Worm (Caenorhabditis elegans) whole organism, L4 larva: Measurements from ENCODE around the gene madd-3.

Source experiments
- F37D6.2 ChIP-seq: sonication (generic microtip); optimal IDR thresholded peaks from 2 replicates; lab custom pipeline; 2016; ENCODE audit warnings: mild to moderate bottlenecking, missing genetic modification characterization, missing compliant biosample characterization
- F49E8.2 ChIP-seq: sonication (generic microtip); optimal IDR thresholded peaks from 2 replicates; lab custom pipeline; 2016; ENCODE audit warnings: missing compliant biosample characterization, mild to moderate bottlenecking, missing genetic modification characterization, borderline replicate concordance
- aha-1 ChIP-seq: fragments of 150-350 bp; peaks from one replicate; lab custom pipeline; 2014; ENCODE audit warnings: missing biosample characterization, missing genetic modification characterization
- arid-1 ChIP-seq: fragments of 200-800 bp; sonication (Bioruptor generic); conservative IDR thresholded peaks from 2 replicates; pipeline ENCODE4 v1.3.6; 2022; ENCODE audit warnings: missing genetic modification reagents, missing genetic modification characterization, missing compliant biosample characterization
- ceh-20 ChIP-seq: fragments of 200-800 bp; sonication (Bioruptor generic); IDR thresholded peaks from 2 replicates; pipeline ENCODE4 v1.3.6; 2022; ENCODE audit warnings: missing genetic modification reagents, missing genetic modification characterization, missing compliant biosample characterization
- ceh-28 ChIP-seq: fragments of 150-350 bp; optimal IDR thresholded peaks from 2 replicates; lab custom pipeline; 2014; ENCODE audit warnings: missing biosample characterization, missing genetic modification reagents, missing genetic modification characterization
- ceh-62 ChIP-seq: sonication (generic microtip); optimal IDR thresholded peaks from 2 replicates; lab custom pipeline; 2017; ENCODE audit warnings: missing biosample characterization, missing genetic modification characterization
- ces-1 ChIP-seq: fragments of 150-350 bp; sonication (generic microtip); optimal IDR thresholded peaks from 4 replicates; lab custom pipeline; 2014; ENCODE audit warnings: missing biosample characterization, missing genetic modification reagents, missing genetic modification characterization
- daf-12 ChIP-seq: fragments of 150-350 bp; optimal IDR thresholded peaks from 2 replicates; lab custom pipeline; 2014; ENCODE audit warnings: missing biosample characterization, missing genetic modification reagents, missing genetic modification characterization
- daf-16 ChIP-seq, 3 experiments: sonication (generic microtip); optimal IDR thresholded peaks; 2 replicates each; lab custom pipeline; 2016 to 2017; ENCODE audit warnings: missing genetic modification characterization in 3 of 3, missing genetic modification reagents in 3 of 3, mild to moderate bottlenecking in 2 of 3, missing compliant biosample characterization in 2 of 3, missing biosample characterization in 1 of 3, moderate library complexity in 1 of 3
- daf-19 ChIP-seq: fragments of 200-800 bp; sonication (Bioruptor generic); conservative IDR thresholded peaks from 2 replicates; pipeline ENCODE4 v1.3.6; 2022; ENCODE audit warnings: missing genetic modification characterization, missing compliant biosample characterization
- duxl-1 ChIP-seq: sonication (generic microtip); optimal IDR thresholded peaks from 2 replicates; lab custom pipeline; 2016; ENCODE audit warnings: mild to moderate bottlenecking, missing genetic modification characterization, moderate library complexity, missing compliant biosample characterization; ENCODE audit not compliant: poor library complexity
- egl-27 ChIP-seq: sonication (generic microtip); optimal IDR thresholded peaks from 3 replicates; lab custom pipeline; 2017; ENCODE audit warnings: missing biosample characterization, missing genetic modification reagents, missing genetic modification characterization
- egl-43 ChIP-seq: fragments of 200-800 bp; sonication (Bioruptor generic); IDR thresholded peaks from 2 replicates; pipeline ENCODE4 v1.3.6; 2022; ENCODE audit warnings: missing genetic modification reagents, missing genetic modification characterization, missing compliant biosample characterization
- hlh-11 ChIP-seq: fragments of 200-800 bp; sonication (Bioruptor generic); optimal IDR thresholded peaks from 2 replicates; lab custom pipeline; 2018; ENCODE audit warnings: mild to moderate bottlenecking, missing genetic modification characterization, missing compliant biosample characterization
- hmg-1.1 ChIP-seq: fragments of 200-800 bp; sonication (Bioruptor generic); IDR thresholded peaks from 2 replicates; pipeline ENCODE4 v1.3.6; 2022; ENCODE audit warnings: missing genetic modification reagents, missing genetic modification characterization, missing compliant biosample characterization
- jun-1 ChIP-seq: fragments of 150-350 bp; optimal IDR thresholded peaks from 2 replicates; lab custom pipeline; 2014; ENCODE audit warnings: missing biosample characterization, missing genetic modification reagents, missing genetic modification characterization
- lin-1 ChIP-seq: fragments of 200-800 bp; sonication (Bioruptor generic); IDR thresholded peaks from 2 replicates; pipeline ENCODE4 v1.3.6; 2022; ENCODE audit warnings: missing genetic modification reagents, missing genetic modification characterization, missing compliant biosample characterization
- lin-15B ChIP-seq: fragments of 150-350 bp; sonication (generic microtip); optimal IDR thresholded peaks from 3 replicates; lab custom pipeline; 2014; ENCODE audit warnings: missing biosample characterization, missing genetic modification characterization
- lin-29 ChIP-seq: fragments of 200-800 bp; sonication (Bioruptor generic); IDR thresholded peaks from 2 replicates; pipeline ENCODE4 v1.3.6; 2022; ENCODE audit warnings: missing genetic modification reagents, missing genetic modification characterization, missing compliant biosample characterization
- lir-3 ChIP-seq: sonication (generic microtip); optimal IDR thresholded peaks from 2 replicates; lab custom pipeline; 2016; ENCODE audit warnings: mild to moderate bottlenecking, missing genetic modification characterization, missing compliant biosample characterization
- lsy-2 ChIP-seq, 2 experiments: fragments of 150-350 bp in 1 of 2; sonication (generic microtip) in 1 of 2; optimal IDR thresholded peaks; 2 replicates each; lab custom pipeline; 2014 to 2017; ENCODE audit warnings: missing biosample characterization in 2 of 2, missing genetic modification characterization in 2 of 2
- madf-5 ChIP-seq, 2 experiments: fragments of 200-800 bp; sonication (Bioruptor generic); IDR thresholded peaks; 2 replicates each; pipeline ENCODE4 v1.3.6; 2022; ENCODE audit warnings: missing compliant biosample characterization in 2 of 2, missing genetic modification characterization in 2 of 2
- madf-9 ChIP-seq: fragments of 200-800 bp; sonication (Bioruptor generic); conservative IDR thresholded peaks from 2 replicates; pipeline ENCODE4 v1.3.6; 2022; ENCODE audit warnings: missing genetic modification reagents, missing genetic modification characterization, missing compliant biosample characterization
- mep-1 ChIP-seq: fragments of 150-350 bp; sonication (generic microtip); optimal IDR thresholded peaks from 3 replicates; lab custom pipeline; 2014; ENCODE audit warnings: missing biosample characterization, missing genetic modification characterization
- mxl-2 ChIP-seq: fragments of 200-800 bp; sonication (Bioruptor generic); conservative IDR thresholded peaks from 2 replicates; pipeline ENCODE4 v1.3.6; 2022; ENCODE audit warnings: missing genetic modification reagents, missing genetic modification characterization, missing compliant biosample characterization
- mxl-3 ChIP-seq: fragments of 200-800 bp; sonication (Bioruptor generic); optimal IDR thresholded peaks from 2 replicates; lab custom pipeline; 2018; ENCODE audit warnings: mild to moderate bottlenecking, missing genetic modification characterization, missing compliant biosample characterization
- nhr-102 ChIP-seq: sonication (generic microtip); optimal IDR thresholded peaks from 2 replicates; lab custom pipeline; 2016; ENCODE audit warnings: mild to moderate bottlenecking, missing genetic modification characterization, moderate library complexity, missing compliant biosample characterization
- nhr-11 ChIP-seq: fragments of 150-350 bp; optimal IDR thresholded peaks from 2 replicates; lab custom pipeline; 2014; ENCODE audit warnings: missing biosample characterization, missing genetic modification characterization
- nhr-237 ChIP-seq: sonication (generic microtip); optimal IDR thresholded peaks from 2 replicates; lab custom pipeline; 2017; ENCODE audit warnings: missing biosample characterization, missing genetic modification characterization
- nhr-25 ChIP-seq: sonication (generic microtip); optimal IDR thresholded peaks from 2 replicates; lab custom pipeline; 2017; ENCODE audit warnings: missing genetic modification characterization, mild to moderate bottlenecking, missing compliant biosample characterization, antibody characterized with exemption, moderate library complexity, borderline replicate concordance; ENCODE audit not compliant: insufficient read depth
- nhr-28 ChIP-seq: fragments of 150-350 bp; optimal IDR thresholded peaks from 2 replicates; lab custom pipeline; 2014; ENCODE audit warnings: missing biosample characterization, missing genetic modification characterization
- nhr-77 ChIP-seq: fragments of 150-350 bp; optimal IDR thresholded peaks from 2 replicates; lab custom pipeline; 2014; ENCODE audit warnings: missing biosample characterization, missing genetic modification characterization
- rbr-2 ChIP-seq: sonication (generic microtip); optimal IDR thresholded peaks from 2 replicates; lab custom pipeline; 2016; ENCODE audit warnings: missing genotype, missing genetic modification characterization, missing compliant biosample characterization
- set-16 ChIP-seq: fragments of 200-800 bp; sonication (Bioruptor generic); IDR thresholded peaks from 2 replicates; pipeline ENCODE4 v1.3.6; 2022; ENCODE audit warnings: missing genetic modification reagents, missing genetic modification characterization, missing compliant biosample characterization
- spr-1 ChIP-seq: sonication (generic microtip); optimal IDR thresholded peaks from 2 replicates; lab custom pipeline; 2016; ENCODE audit warnings: mild to moderate bottlenecking, missing genetic modification characterization, missing compliant biosample characterization
- tra-1 ChIP-seq: fragments of 200-800 bp; sonication (Bioruptor generic); IDR thresholded peaks from 2 replicates; pipeline ENCODE4 v1.3.6; 2022; ENCODE audit warnings: missing genetic modification reagents, missing genetic modification characterization, missing compliant biosample characterization
- unc-62 ChIP-seq, 3 experiments: fragments of 150-350 bp in 1 of 3; sonication (generic microtip); optimal IDR thresholded peaks in 2 of 3; peaks in 1 of 3; 1 replicate in 1 of 3; 2 replicates in 2 of 3; lab custom pipeline; 2014 to 2017; ENCODE audit warnings: missing biosample characterization in 3 of 3, missing genetic modification characterization in 3 of 3, missing genetic modification reagents in 3 of 3, missing genotype in 1 of 3
- zip-11 ChIP-seq: fragments of 200-800 bp; sonication (Bioruptor generic); IDR thresholded peaks from 2 replicates; pipeline ENCODE4 v1.3.6; 2022; ENCODE audit warnings: missing genetic modification characterization, missing compliant biosample characterization

Gene madd-3

ce11 chrX:14297209-14297608 lies 750 bp upstream of the madd-3 start (continued):
- TF ChIP-seq mxl-2 (GFP tag; lab: Robert Waterston, UW): no peak
- TF ChIP-seq hlh-11: peak; percentile 82
- TF ChIP-seq unc-62 (GFP tag; optimal IDR thresholded peaks at IDR 0.05 in 1 of 2; lab: Kevin White, UChicago): peak in 1 of 2 experiments; percentile 99
- TF ChIP-seq unc-62 (tag; optimal IDR thresholded peaks at IDR 0.05; lab: Kevin White, UChicago): no peak
- TF ChIP-seq nhr-237 (tag; lab: Kevin White, UChicago): no peak
- TF ChIP-seq nhr-102: peak; percentile 39
- TF ChIP-seq F37D6.2 (tag; lab: Kevin White, UChicago): peak; percentile 43
- no peak for TF ChIP-seq egl-27 (tag; lab: Kevin White, UChicago)
- peak; percentile 78 for TF ChIP-seq rbr-2 (tag; lab: Kevin White, UChicago)
- TF ChIP-seq nhr-28: peak; percentile 47
- TF ChIP-seq spr-1 (tag; lab: Kevin White, UChicago): peak; percentile 31
- TF ChIP-seq nhr-11 (tag; lab: Kevin White, UChicago): peak; percentile 59
- peak; percentile 63 to 71 for TF ChIP-seq lsy-2 (tag; optimal IDR thresholded peaks at IDR 0.05; lab: Kevin White, UChicago)
- TF ChIP-seq ceh-62 (tag; lab: Kevin White, UChicago): no peak
- TF ChIP-seq tra-1: 0 out of 2 replicates have a peak, but pooled peaks have one; percentile 21
- 0 out of 4 replicates have a peak, but pooled peaks of 1 of the 2 experiments have one; percentile 48 for TF ChIP-seq madf-5 (GFP tag; IDR thresholded peaks at IDR 0.05; lab: Robert Waterston, UW)
- TF ChIP-seq egl-43: peak; percentile 79
- no peak for TF ChIP-seq lin-29 (GFP tag; lab: Robert Waterston, UW)
- TF ChIP-seq lin-15B (tag; lab: Kevin White, UChicago): no peak
- TF ChIP-seq mxl-3 (GFP tag; lab: Kevin White, UChicago): peak; percentile 39
- TF ChIP-seq set-16 (GFP tag; lab: Robert Waterston, UW): peak; percentile 67
- peak; percentile 83 for TF ChIP-seq ceh-28 (tag; lab: Kevin White, UChicago)
- peak; percentile 69 for TF ChIP-seq duxl-1 (tag; lab: Kevin White, UChicago)
- peak; percentile 14 for TF ChIP-seq nhr-77 (tag; lab: Kevin White, UChicago)
- peak; percentile 76 for TF ChIP-seq nhr-25 (tag; lab: Kevin White, UChicago)
- TF ChIP-seq lin-1 (GFP tag; lab: Robert Waterston, UW): peak; percentile 29; the same call in 1 of the 2 replicates
- no peak for TF ChIP-seq arid-1 (GFP tag; lab: Robert Waterston, UW)
- TF ChIP-seq mep-1 (tag; lab: Kevin White, UChicago): peak; percentile 86
- peak in 1 of 2 experiments; percentile 40 for TF ChIP-seq daf-16 (GFP tag; optimal IDR thresholded peaks at IDR 0.05; lab: Kevin White, UChicago)
- peak; percentile 68 for TF ChIP-seq daf-16 (tag; optimal IDR thresholded peaks at IDR 0.05; lab: Kevin White, UChicago)
- TF ChIP-seq hmg-1.1 (GFP tag; lab: Robert Waterston, UW): peak; percentile 73
- TF ChIP-seq zip-11 (GFP tag; lab: Robert Waterston, UW): no peak
- no peak for TF ChIP-seq jun-1 (tag; lab: Kevin White, UChicago)
- no peak for TF ChIP-seq daf-19
- peak; percentile 79 for TF ChIP-seq ceh-20 (GFP tag; lab: Robert Waterston, UW)

- peak; percentile 47 for TF ChIP-seq aha-1
- TF ChIP-seq ces-1 (GFP tag; lab: Kevin White, UChicago): no peak
- TF ChIP-seq unc-62 (GFP tag; optimal IDR thresholded peaks at IDR 0.05 in 1 of 2; lab: Kevin White, UChicago): no peak
- TF ChIP-seq unc-62 (tag; optimal IDR thresholded peaks at IDR 0.05; lab: Kevin White, UChicago): no peak
- TF ChIP-seq lir-3 (tag; lab: Kevin White, UChicago): no peak
- peak; percentile 29 for TF ChIP-seq hlh-11
- no peak for TF ChIP-seq daf-12 (tag; lab: Kevin White, UChicago)
- peak in 1 of 2 experiments; percentile 72 for TF ChIP-seq daf-16 (GFP tag; optimal IDR thresholded peaks at IDR 0.05; lab: Kevin White, UChicago)
- no peak for TF ChIP-seq daf-16 (tag; optimal IDR thresholded peaks at IDR 0.05; lab: Kevin White, UChicago)
- TF ChIP-seq nhr-11 (tag; lab: Kevin White, UChicago): peak; percentile 19
- TF ChIP-seq madf-9: no peak
- TF ChIP-seq set-16 (GFP tag; lab: Robert Waterston, UW): peak; percentile 22; the same call in 1 of the 2 replicates
- no peak for TF ChIP-seq F49E8.2 (tag; lab: Kevin White, UChicago)
These were observed 3.8 kb downstream of the madd-3 start for ce11 chrX:14292632-14293031.
